Worm (Caenorhabditis elegans): Measurements from ENCODE around the gene Y73F4A.1.

ce11 chrIV:9082055-9082454, 36.9 kb upstream of the Y73F4A.1 start, which contains the start of gene twk-8:
- TF ChIP-seq hlh-30 (tag; optimal IDR thresholded peaks at IDR 0.05; ENCODE audit: insufficient read depth) (no peak), ref-2 (tag; optimal IDR thresholded peaks at IDR 0.05) (no peak), ets-4 (tag; optimal IDR thresholded peaks at IDR 0.05) (no peak), lim-6 (tag; optimal IDR thresholded peaks at IDR 0.05) (no peak), dve-1 (tag; optimal IDR thresholded peaks at IDR 0.05) (no peak), rnt-1 (tag; optimal IDR thresholded peaks at IDR 0.05) (no peak), ama-1 (optimal IDR thresholded peaks at IDR 0.05) (no peak)
